Fruit fly (Drosophila melanogaster) whole organism: ENCODE data around the gene CG9300.

Experiments used
- CG8478 ChIP-seq: fragments of >200 bp; optimal IDR thresholded peaks from 2 replicates; lab custom pipeline; 2018; ENCODE audit warnings: inconsistent platforms
- Dll ChIP-seq: fragments of >200 bp; optimal IDR thresholded peaks from 2 replicates; lab custom pipeline; 2017
- EcR ChIP-seq, 2 experiments: fragments of >200 bp; optimal IDR thresholded peaks; 2 replicates each; lab custom pipeline; 2017; ENCODE audit warnings: missing biosample characterization in 2 of 2, missing genetic modification characterization in 2 of 2, missing genetic modification reagents in 2 of 2
- pan ChIP-seq: fragments of >200 bp; optimal IDR thresholded peaks from 2 replicates; lab custom pipeline; 2017
- psq ChIP-seq: fragments of >200 bp; optimal IDR thresholded peaks from 2 replicates; lab custom pipeline; 2017
- usp ChIP-seq: fragments of >200 bp; optimal IDR thresholded peaks from 2 replicates; lab custom pipeline; 2017; ENCODE audit warnings: missing biosample characterization, missing genetic modification characterization, mixed read lengths

CG9300 gene

DNA sequence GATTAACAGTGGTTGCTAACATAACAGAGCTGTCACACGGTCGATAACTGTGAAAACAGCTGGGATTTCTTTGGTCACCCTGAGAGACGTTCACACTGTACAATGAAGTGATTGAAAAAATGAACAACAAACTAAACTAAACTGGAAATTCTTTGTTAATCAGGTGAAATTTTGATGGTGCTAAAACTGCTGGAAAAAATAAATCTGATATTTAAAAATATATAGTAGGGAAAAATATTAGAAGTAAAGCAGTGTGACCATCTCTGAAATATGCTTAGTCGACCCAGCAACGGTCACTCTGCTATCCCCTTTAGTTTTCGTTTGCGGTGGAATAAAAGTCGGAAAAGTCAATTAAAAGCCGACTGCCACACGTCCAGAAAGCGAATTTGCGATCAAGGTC is 33.8 kb downstream of the CG9300 start, which contains the start of the genes CG9231 and CG9330:
Gene CG9231, minus strand, starts transcription at position 25 of the 400 bp plus-strand sequence.
Gene CG9330, plus strand, starts transcription at position 275 of the 400 bp plus-strand sequence.
- TF ChIP-seq Dll (lab: Kevin White, UChicago): no peak
- no peak for TF ChIP-seq usp (GFP tag; lab: Kevin White, UChicago)
- no peak for TF ChIP-seq CG8478 (lab: Kevin White, UChicago)

DNA sequence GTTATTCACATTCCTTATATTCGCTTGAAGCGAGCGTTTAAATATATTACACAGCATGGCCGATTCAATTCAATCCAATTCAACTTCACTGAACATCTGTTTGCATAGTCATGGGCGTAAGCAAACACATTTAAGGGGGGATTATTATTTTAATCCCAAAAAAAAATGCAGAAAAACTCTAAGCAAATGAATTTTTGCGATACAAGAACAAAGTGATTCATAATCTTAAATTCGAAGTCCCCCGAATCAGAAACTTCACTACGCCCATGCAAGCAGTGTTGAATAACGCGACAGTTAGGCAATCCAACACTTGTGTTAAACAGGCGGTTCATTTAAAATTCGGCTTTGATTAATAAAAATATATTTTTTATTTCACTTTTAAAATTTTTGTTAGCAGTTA is 38.2 kb downstream of the CG9300 start, which contains the start of gene CG14100:
Gene CG14100, minus strand, starts transcription at position 103 of the 400 bp plus-strand sequence.
- TF ChIP-seq pan (lab: Kevin White, UChicago): no peak
- TF ChIP-seq EcR (GFP tag; optimal IDR thresholded peaks at IDR 0.05; lab: Kevin White, UChicago): no peak
- no peak for TF ChIP-seq psq (lab: Kevin White, UChicago)
- TF ChIP-seq usp (GFP tag; lab: Kevin White, UChicago): no peak
- TF ChIP-seq CG8478 (lab: Kevin White, UChicago): no peak
- no peak for TF ChIP-seq Dll (lab: Kevin White, UChicago)

DNA sequence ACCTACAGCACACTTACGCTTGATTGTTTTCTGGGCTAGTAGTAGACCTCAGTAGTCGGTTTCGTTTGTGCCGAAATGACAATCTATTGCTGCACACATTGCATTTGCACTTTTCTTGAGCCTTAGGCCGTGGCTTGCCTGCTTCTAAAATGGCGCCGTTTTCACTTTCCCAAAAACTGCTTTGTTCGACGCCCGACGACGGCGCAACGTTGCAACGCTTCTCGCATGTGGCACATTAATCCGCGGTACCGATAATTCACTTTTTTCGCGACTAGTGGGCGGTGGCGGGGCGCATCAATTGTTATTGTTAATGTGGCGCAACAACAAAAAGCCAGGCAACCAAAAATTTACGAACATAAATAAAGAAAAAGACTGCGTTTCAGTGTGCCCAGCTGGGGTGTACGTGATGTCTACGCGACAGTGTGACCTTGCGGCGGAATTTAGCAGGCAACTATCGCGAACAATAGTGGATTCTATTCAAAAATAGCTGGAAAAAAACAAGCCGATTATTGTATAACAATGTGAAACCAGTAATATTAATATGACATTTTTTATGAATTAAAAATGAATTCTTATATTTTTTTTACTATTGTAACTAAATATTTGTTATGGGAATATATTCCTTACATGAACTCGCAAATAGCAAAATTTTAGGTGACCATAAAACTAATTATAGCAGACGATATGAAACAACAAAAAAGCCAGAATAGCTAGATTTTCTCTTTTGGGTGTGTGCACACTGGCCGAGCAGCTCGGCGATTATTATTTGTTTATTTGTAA is 46.3 kb downstream of the CG9300 start, which contains the start of the genes ash1 and Taf6:
Gene ash1, minus strand, starts transcription at position 387 of the 780 bp plus-strand sequence.
Gene Taf6, plus strand, starts transcription at position 720 of the 780 bp plus-strand sequence.
- no peak for TF ChIP-seq CG8478 (lab: Kevin White, UChicago)
- no peak for TF ChIP-seq psq (lab: Kevin White, UChicago)
- TF ChIP-seq EcR (GFP tag; optimal IDR thresholded peaks at IDR 0.05; lab: Kevin White, UChicago): no peak
- no peak for TF ChIP-seq usp (GFP tag; lab: Kevin White, UChicago)
- no peak for TF ChIP-seq pan (lab: Kevin White, UChicago)

DNA sequence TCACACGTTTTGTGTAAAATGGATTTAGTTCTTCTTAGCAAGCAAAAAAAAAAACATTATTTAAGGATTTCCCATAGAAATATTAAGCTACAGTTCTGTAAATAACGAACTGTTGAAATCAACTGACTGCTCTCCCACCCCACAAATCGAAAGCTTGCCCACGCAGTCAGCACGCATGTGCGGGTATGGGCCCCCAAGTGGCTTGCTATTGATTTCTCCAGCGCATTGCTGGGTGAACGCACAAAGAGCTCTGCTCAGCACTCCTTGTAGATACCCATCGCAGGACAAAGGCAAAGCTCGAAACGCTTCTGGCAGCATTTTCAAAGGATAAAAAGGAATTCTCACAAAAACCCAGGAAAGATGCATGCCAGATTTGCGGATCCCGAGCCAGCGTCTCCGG is 49.2 kb downstream of the CG9300 start, which contains the start of gene CG9368:
Gene CG9368, plus strand, starts transcription at position 221 of the 400 bp plus-strand sequence.
- no peak for TF ChIP-seq psq (lab: Kevin White, UChicago)
- TF ChIP-seq EcR (GFP tag; optimal IDR thresholded peaks at IDR 0.05; lab: Kevin White, UChicago): no peak
- no peak for TF ChIP-seq CG8478 (lab: Kevin White, UChicago)
- no peak for TF ChIP-seq Dll (lab: Kevin White, UChicago)
- TF ChIP-seq usp (GFP tag; lab: Kevin White, UChicago): no peak
- no peak for TF ChIP-seq pan (lab: Kevin White, UChicago)
